Worm (Caenorhabditis elegans) whole organism, mixed stage, embryonic: ENCODE data around the gene srxa-9.

Experiments used
- bed-3 ChIP-seq: fragments of 200-800 bp; sonication (Bioruptor generic); optimal IDR thresholded peaks from 3 replicates; lab custom pipeline; 2018; ENCODE audit warnings: mild to moderate bottlenecking, missing genetic modification characterization, moderate library complexity, missing compliant biosample characterization
- elt-3 ChIP-seq: fragments of 150-350 bp; optimal IDR thresholded peaks from 2 replicates; lab custom pipeline; 2014; ENCODE audit warnings: missing biosample characterization, missing genetic modification characterization
- lin-13 ChIP-seq: fragments of 150-350 bp; optimal IDR thresholded peaks from 2 replicates; lab custom pipeline; 2014; ENCODE audit warnings: missing biosample characterization, missing genetic modification characterization
- nhr-237 ChIP-seq: fragments of 150-350 bp; optimal IDR thresholded peaks from 2 replicates; lab custom pipeline; 2014; ENCODE audit warnings: missing biosample characterization, missing genetic modification characterization
- ztf-11 ChIP-seq: fragments of 150-350 bp; optimal IDR thresholded peaks from 2 replicates; lab custom pipeline; 2014; ENCODE audit warnings: missing biosample characterization, missing genetic modification characterization

- TF ChIP-seq nhr-237 (tag; lab: Kevin White, UChicago) = no peak
- TF ChIP-seq lin-13 (tag; lab: Kevin White, UChicago) = no peak
- no peak for TF ChIP-seq ztf-11 (tag; lab: Kevin White, UChicago)
- TF ChIP-seq bed-3 = no peak
- TF ChIP-seq elt-3 = no peak
Observed at ce11 chrX:15713189-15713588, 33.6 kb upstream of the srxa-9 start.
